Worm (Caenorhabditis elegans) whole organism, L1 larva: ENCODE data around the gene clx-1.

Source experiments
- C04F5.9 ChIP-seq: sonication (generic microtip); optimal IDR thresholded peaks from 2 replicates; lab custom pipeline; 2016; ENCODE audit warnings: missing genetic modification characterization, missing compliant biosample characterization
- aha-1 ChIP-seq: fragments of 150-350 bp; optimal IDR thresholded peaks from 2 replicates; lab custom pipeline; 2014; ENCODE audit warnings: missing biosample characterization, missing genetic modification characterization
- aly-2 ChIP-seq: fragments of 150-350 bp; optimal IDR thresholded peaks from 2 replicates; lab custom pipeline; 2014; ENCODE audit warnings: missing biosample characterization, missing genetic modification characterization
- ceh-82 ChIP-seq, 3 experiments: fragments of 150-350 bp in 1 of 3; sonication (generic microtip) in 2 of 3; optimal IDR thresholded peaks; 2 replicates each; lab custom pipeline; 2014 to 2017; ENCODE audit warnings: missing biosample characterization in 3 of 3, missing genetic modification characterization in 3 of 3
- dsc-1 ChIP-seq: sonication (generic microtip); optimal IDR thresholded peaks from 2 replicates; lab custom pipeline; 2016; ENCODE audit warnings: mild to moderate bottlenecking, missing genetic modification characterization, missing compliant biosample characterization
- efl-1 ChIP-seq, 4 experiments: fragments of 150-350 bp; optimal IDR thresholded peaks in 3 of 4; peaks in 1 of 4; 1 replicate in 1 of 4; 2 replicates in 3 of 4; lab custom pipeline; 2014; ENCODE audit warnings: missing biosample characterization in 2 of 4, missing genetic modification characterization in 2 of 4, missing genetic modification reagents in 2 of 4
- efl-3 ChIP-seq: fragments of 200-800 bp; sonication (Bioruptor generic); optimal IDR thresholded peaks from 2 replicates; lab custom pipeline; 2018; ENCODE audit warnings: mild to moderate bottlenecking, missing genetic modification characterization, missing compliant biosample characterization
- elt-2 ChIP-seq: sonication (generic microtip); optimal IDR thresholded peaks from 2 replicates; lab custom pipeline; 2016; ENCODE audit warnings: missing genetic modification characterization, mild to moderate bottlenecking, inconsistent platforms, missing compliant biosample characterization, missing genetic modification reagents
- elt-3 ChIP-seq, 6 experiments: fragments of 150-350 bp in 1 of 6; sonication (generic microtip); optimal IDR thresholded peaks; 2 replicates each; lab custom pipeline; 2017 to 2018; ENCODE audit warnings: missing biosample characterization in 6 of 6, missing genetic modification characterization in 6 of 6, inconsistent platforms in 1 of 6
- fkh-8 ChIP-seq: sonication (generic microtip); optimal IDR thresholded peaks from 2 replicates; lab custom pipeline; 2016; ENCODE audit warnings: mild to moderate bottlenecking, missing genetic modification characterization, missing compliant biosample characterization
- fos-1 ChIP-seq: fragments of 150-350 bp; optimal IDR thresholded peaks from 2 replicates; lab custom pipeline; 2014; ENCODE audit warnings: missing biosample characterization, missing genetic modification characterization
- hlh-17 ChIP-seq: fragments of 200-800 bp; sonication (Bioruptor generic); optimal IDR thresholded peaks from 2 replicates; lab custom pipeline; 2018; ENCODE audit warnings: missing genetic modification characterization, mild to moderate bottlenecking, missing compliant biosample characterization, moderate library complexity, borderline replicate concordance
- hpl-2 ChIP-seq: fragments of 150-350 bp; optimal IDR thresholded peaks from 2 replicates; lab custom pipeline; 2014; ENCODE audit warnings: missing biosample characterization, missing genetic modification reagents, missing genetic modification characterization
- irx-1 ChIP-seq: sonication (generic microtip); optimal IDR thresholded peaks from 2 replicates; lab custom pipeline; 2016; ENCODE audit warnings: missing genetic modification characterization, missing compliant biosample characterization
- lin-14 ChIP-seq: fragments of 200-800 bp; sonication (Bioruptor generic); optimal IDR thresholded peaks from 2 replicates; lab custom pipeline; 2018; ENCODE audit warnings: mild to moderate bottlenecking, missing genetic modification characterization, moderate library complexity, missing compliant biosample characterization
- mab-9 ChIP-seq: fragments of 200-800 bp; sonication (Bioruptor generic); IDR thresholded peaks from 2 replicates; pipeline ENCODE4 v1.3.6; 2022; ENCODE audit warnings: missing genetic modification reagents, missing genetic modification characterization, missing compliant biosample characterization
- mdl-1 ChIP-seq, 2 experiments: fragments of 150-350 bp; optimal IDR thresholded peaks; 2 replicates each; lab custom pipeline; 2014 to 2017; ENCODE audit warnings: missing biosample characterization in 2 of 2, missing genetic modification characterization in 2 of 2, inconsistent platforms in 1 of 2
- nhr-237 ChIP-seq: fragments of 150-350 bp; optimal IDR thresholded peaks from 2 replicates; lab custom pipeline; 2014; ENCODE audit warnings: missing biosample characterization, missing genetic modification characterization
- nhr-47 ChIP-seq: sonication (generic microtip); optimal IDR thresholded peaks from 2 replicates; lab custom pipeline; 2016; ENCODE audit warnings: mild to moderate bottlenecking, missing genetic modification characterization, moderate library complexity, missing compliant biosample characterization
- nhr-71 ChIP-seq: sonication (generic microtip); optimal IDR thresholded peaks from 2 replicates; lab custom pipeline; 2016; ENCODE audit warnings: mild to moderate bottlenecking, missing genetic modification characterization, moderate library complexity, missing compliant biosample characterization
- nhr-85 ChIP-seq: sonication (generic microtip); peaks from one replicate; lab custom pipeline; 2016; ENCODE audit warnings: missing genetic modification characterization, inconsistent platforms, missing compliant biosample characterization
- nhr-90 ChIP-seq: sonication (generic microtip); optimal IDR thresholded peaks from 2 replicates; lab custom pipeline; 2016; ENCODE audit warnings: mild to moderate bottlenecking, missing genetic modification characterization, missing compliant biosample characterization; ENCODE audit not compliant: poor library complexity
- pag-3 ChIP-seq: sonication (generic microtip); optimal IDR thresholded peaks from 2 replicates; lab custom pipeline; 2017; ENCODE audit warnings: missing genetic modification characterization, mild to moderate bottlenecking, missing compliant biosample characterization, antibody characterized with exemption, borderline replicate concordance; ENCODE audit not compliant: insufficient read depth
- rnt-1 ChIP-seq: sonication (generic microtip); optimal IDR thresholded peaks from 2 replicates; lab custom pipeline; 2016; ENCODE audit warnings: mild to moderate bottlenecking, missing genetic modification characterization, moderate library complexity, missing compliant biosample characterization
- snpc-4 ChIP-seq: fragments of 150-350 bp; optimal IDR thresholded peaks from 2 replicates; lab custom pipeline; 2014; ENCODE audit warnings: missing biosample characterization, missing genetic modification characterization
- sox-4 ChIP-seq: sonication (generic microtip); optimal IDR thresholded peaks from 2 replicates; lab custom pipeline; 2016; ENCODE audit warnings: missing genetic modification characterization, missing compliant biosample characterization
- unc-30 ChIP-seq: sonication (generic microtip); optimal IDR thresholded peaks from 2 replicates; lab custom pipeline; 2017; ENCODE audit warnings: missing biosample characterization, missing genetic modification characterization
- unc-98 ChIP-seq: fragments of 200-800 bp; sonication (Bioruptor generic); IDR thresholded peaks from 2 replicates; pipeline ENCODE4 v1.3.6; 2022; ENCODE audit warnings: missing genetic modification characterization, missing compliant biosample characterization
- vab-15 ChIP-seq: sonication (generic microtip); optimal IDR thresholded peaks from 2 replicates; lab custom pipeline; 2017; ENCODE audit warnings: missing genotype, mild to moderate bottlenecking, missing genetic modification characterization, missing compliant biosample characterization
- xbp-1 ChIP-seq: sonication (generic microtip); optimal IDR thresholded peaks from 2 replicates; lab custom pipeline; 2016; ENCODE audit warnings: missing genetic modification characterization, missing compliant biosample characterization

Gene clx-1

ce11 chrIV:7712252-7712651, 22.2 kb upstream of the clx-1 start:
- TF ChIP-seq nhr-85 (tag; lab: Kevin White, UChicago) (no peak), elt-2 (tag; lab: Kevin White, UChicago) (peak; percentile 41)

- TF ChIP-seq ceh-82 (tag; optimal IDR thresholded peaks at IDR 0.05; lab: Kevin White, UChicago) (no peak), unc-98 (GFP tag; lab: Robert Waterston, UW) (no peak), nhr-237 (no peak), hlh-17 (GFP tag; lab: Kevin White, UChicago) (no peak), irx-1 (tag; lab: Kevin White, UChicago) (no peak), hpl-2 (GFP tag; lab: Kevin White, UChicago) (no peak)
Measured at ce11 chrIV:7717916-7718315, 16.5 kb upstream of the clx-1 start, which contains the start of gene F33D4.6. TSS of gene F33D4.6 (minus strand) at chrIV:7718016.

- TF ChIP-seq nhr-47 (tag; lab: Kevin White, UChicago) (no peak), unc-30 (tag; lab: Kevin White, UChicago) (no peak), sox-4 (tag; lab: Kevin White, UChicago) (no peak), irx-1 (tag; lab: Kevin White, UChicago) (no peak), fos-1 (no peak), pag-3 (no peak), xbp-1 (tag; lab: Kevin White, UChicago) (no peak)
- TF ChIP-seq, all 84 proteins: peak for 0
Measured at ce11 chrIV:7722806-7723205, 11.6 kb upstream of the clx-1 start, which contains the start of gene C50F7.6. TSS of gene C50F7.6 (minus strand) at chrIV:7723199.

- TF ChIP-seq mdl-1 (tag; optimal IDR thresholded peaks at IDR 0.05; lab: Kevin White, UChicago) (no peak), rnt-1 (tag; lab: Kevin White, UChicago) (peak; percentile 41), aly-2 (no peak), nhr-71 (peak; percentile 16)
- TF ChIP-seq, all 84 proteins: peak for 2
Measured at ce11 chrIV:7723555-7723954, 10.9 kb upstream of the clx-1 start.

ce11 chrIV:7724912-7725311, 9.5 kb upstream of the clx-1 start:
- TF ChIP-seq elt-3 (tag; optimal IDR thresholded peaks at IDR 0.05; lab: Kevin White, UChicago) (no peak), mab-9 (GFP tag; lab: Robert Waterston, UW) (no peak), dsc-1 (tag; lab: Kevin White, UChicago) (peak; percentile 26), aha-1 (tag; lab: Kevin White, UChicago) (no peak), unc-98 (GFP tag; lab: Robert Waterston, UW) (no peak), hpl-2 (GFP tag; lab: Kevin White, UChicago) (no peak), snpc-4 (no peak), nhr-90 (tag; lab: Kevin White, UChicago) (no peak), lin-14 (GFP tag; lab: Kevin White, UChicago) (peak; percentile 32), fkh-8 (tag; lab: Kevin White, UChicago) (no peak)
- TF ChIP-seq, all 84 proteins: peak for 2

ce11 chrIV:7726325-7726724, 8.1 kb upstream of the clx-1 start, which contains the start of gene C50F7.5:
TSS of gene C50F7.5 (plus strand) at chrIV:7726719.
- TF ChIP-seq efl-3 (GFP tag; lab: Kevin White, UChicago), result no peak
- TF ChIP-seq vab-15 (tag; lab: Kevin White, UChicago), result no peak
- TF ChIP-seq hpl-2 (GFP tag; lab: Kevin White, UChicago), result no peak
- TF ChIP-seq nhr-237, result no peak
- peak; percentile 58 for TF ChIP-seq elt-2 (tag; lab: Kevin White, UChicago)

ce11 chrIV:7727258-7727657, 7.2 kb upstream of the clx-1 start:
- TF ChIP-seq efl-1 (optimal IDR thresholded peaks at IDR 0.05; lab: Kevin White, UChicago) (no peak), efl-1 (GFP tag; optimal IDR thresholded peaks at IDR 0.05 in 1 of 2; lab: Kevin White, UChicago) (peak in 1 of 2 experiments; percentile 25), C04F5.9 (no peak)
- TF ChIP-seq, all 84 proteins: peak for 1
